Fruit fly (Drosophila melanogaster) whole organism, embryonic: ENCODE data around the gene CG44385.

ENCODE experiments used
- Ada2b ChIP-seq: fragments of 200-800 bp; sonication (Bioruptor generic); IDR thresholded peaks from 2 replicates; pipeline ENCODE4 v1.3.6; 2022; ENCODE audit warnings: missing biosample characterization, missing genetic modification characterization
- Antp ChIP-seq: fragments of 200-800 bp; sonication (Bioruptor generic); optimal IDR thresholded peaks from 3 replicates; lab custom pipeline; 2016; ENCODE audit warnings: missing biosample characterization, missing genetic modification characterization
- CG10147 ChIP-seq: fragments of 200-800 bp; sonication (Bioruptor generic); optimal IDR thresholded peaks from 2 replicates; lab custom pipeline; 2019; ENCODE audit warnings: missing biosample characterization, mild to moderate bottlenecking, missing genetic modification characterization, moderate library complexity
- CG12299 ChIP-seq: fragments of 200-800 bp; sonication (Bioruptor generic); optimal IDR thresholded peaks from 2 replicates; lab custom pipeline; 2018; ENCODE audit warnings: missing biosample characterization, mild to moderate bottlenecking, missing genetic modification characterization
- CG15073 ChIP-seq: fragments of 200-800 bp; sonication (Bioruptor generic); optimal IDR thresholded peaks from 2 replicates; lab custom pipeline; 2016; ENCODE audit warnings: missing biosample characterization, missing genetic modification characterization
- CG15269 ChIP-seq: fragments of 200-800 bp; sonication (Bioruptor generic); optimal IDR thresholded peaks from 2 replicates; lab custom pipeline; 2018; ENCODE audit warnings: missing biosample characterization, mild to moderate bottlenecking, missing genetic modification characterization, moderate library complexity
- CG1602 ChIP-seq: fragments of 200-800 bp; sonication (Bioruptor generic); optimal IDR thresholded peaks from 3 replicates; lab custom pipeline; 2016; ENCODE audit warnings: missing biosample characterization, missing genetic modification characterization
- CG16815 ChIP-seq: fragments of 200-800 bp; sonication (Bioruptor generic); optimal IDR thresholded peaks from 3 replicates; lab custom pipeline; 2017; ENCODE audit warnings: missing biosample characterization, mild to moderate bottlenecking, missing genetic modification characterization
- CG2875 ChIP-seq: fragments of 200-800 bp; sonication (Bioruptor generic); optimal IDR thresholded peaks from 2 replicates; lab custom pipeline; 2017; ENCODE audit warnings: missing biosample characterization, mild to moderate bottlenecking, missing genetic modification characterization, missing genetic modification reagents
- CG30403 ChIP-seq: fragments of 200-800 bp; sonication (Bioruptor generic); optimal IDR thresholded peaks from 3 replicates; lab custom pipeline; 2016; ENCODE audit warnings: missing biosample characterization, missing genetic modification characterization
- CG3163 ChIP-seq: fragments of 200-800 bp; sonication (Bioruptor generic); optimal IDR thresholded peaks from 3 replicates; lab custom pipeline; 2016; ENCODE audit warnings: missing biosample characterization, missing genetic modification characterization
- CG3838 ChIP-seq: fragments of 200-800 bp; sonication (Bioruptor generic); optimal IDR thresholded peaks from 3 replicates; lab custom pipeline; 2016; ENCODE audit warnings: missing biosample characterization, missing genetic modification characterization
- CG3995 ChIP-seq: fragments of 200-800 bp; sonication (Bioruptor generic); optimal IDR thresholded peaks from 3 replicates; lab custom pipeline; 2016; ENCODE audit warnings: missing biosample characterization, missing genetic modification characterization
- CG6765 ChIP-seq: fragments of 200-800 bp; sonication (Bioruptor generic); optimal IDR thresholded peaks from 3 replicates; lab custom pipeline; 2017; ENCODE audit warnings: missing biosample characterization, mild to moderate bottlenecking, missing genetic modification characterization
- CG7963 ChIP-seq: fragments of 200-800 bp; sonication (Bioruptor generic); IDR thresholded peaks from 3 replicates; pipeline ENCODE4 v1.3.6; 2022; ENCODE audit warnings: missing biosample characterization, missing genetic modification characterization; ENCODE audit not compliant: partially characterized antibody
- CG8290 ChIP-seq, 3 experiments: fragments of 200-800 bp; sonication (Bioruptor generic); optimal IDR thresholded peaks; 2 replicates each; lab custom pipeline; 2016 to 2019; ENCODE audit warnings: missing biosample characterization in 3 of 3, missing genetic modification characterization in 3 of 3, mild to moderate bottlenecking in 2 of 3, moderate library complexity in 1 of 3
- CG8478 ChIP-seq: fragments of >200 bp; optimal IDR thresholded peaks from 2 replicates; lab custom pipeline; 2018
- CG9797 ChIP-seq: fragments of 200-800 bp; sonication (Bioruptor generic); optimal IDR thresholded peaks from 3 replicates; lab custom pipeline; 2018; ENCODE audit warnings: missing biosample characterization, mild to moderate bottlenecking, missing genetic modification characterization
- D19B ChIP-seq: fragments of 200-800 bp; sonication (Bioruptor generic); optimal IDR thresholded peaks from 2 replicates; lab custom pipeline; 2017; ENCODE audit warnings: missing biosample characterization, mild to moderate bottlenecking, missing genetic modification characterization
- Dad ChIP-seq: fragments of 200-800 bp; sonication (Bioruptor generic); optimal IDR thresholded peaks from 3 replicates; lab custom pipeline; 2016; ENCODE audit warnings: missing biosample characterization, missing genetic modification characterization
- Dbx ChIP-seq: fragments of 200-800 bp; sonication (Bioruptor generic); IDR thresholded peaks from 3 replicates; pipeline ENCODE4 v1.3.6; 2022; ENCODE audit warnings: missing biosample characterization, missing genetic modification characterization
- Dek ChIP-seq: fragments of 200-800 bp; sonication (Bioruptor generic); optimal IDR thresholded peaks from 3 replicates; lab custom pipeline; 2019; ENCODE audit warnings: missing biosample characterization, mild to moderate bottlenecking, missing genetic modification characterization, moderate library complexity
- HLH3B ChIP-seq: fragments of 200-800 bp; sonication (Bioruptor generic); IDR thresholded peaks from 2 replicates; pipeline ENCODE4 v1.3.6; 2022; ENCODE audit warnings: missing biosample characterization, missing genetic modification characterization
- MTF-1 ChIP-seq: fragments of 200-800 bp; sonication (Bioruptor generic); optimal IDR thresholded peaks from 2 replicates; lab custom pipeline; 2018; ENCODE audit warnings: missing biosample characterization, mild to moderate bottlenecking, missing genetic modification characterization, borderline replicate concordance
- Mad ChIP-seq: fragments of 200-800 bp; sonication (Bioruptor generic); optimal IDR thresholded peaks from 2 replicates; lab custom pipeline; 2016; ENCODE audit warnings: missing biosample characterization, missing genetic modification characterization
- Myb ChIP-seq: fragments of 200-800 bp; sonication (Bioruptor generic); optimal IDR thresholded peaks from 2 replicates; lab custom pipeline; 2016; ENCODE audit warnings: missing biosample characterization, missing genetic modification characterization
- NC2α ChIP-seq: fragments of 200-800 bp; sonication (Bioruptor generic); optimal IDR thresholded peaks from 2 replicates; lab custom pipeline; 2016; ENCODE audit warnings: missing biosample characterization, missing genetic modification characterization
- NFAT ChIP-seq: fragments of 200-800 bp; sonication (Bioruptor generic); IDR thresholded peaks from 2 replicates; pipeline ENCODE4 v1.3.6; 2022; ENCODE audit warnings: missing biosample characterization, missing genetic modification characterization
- Ravus ChIP-seq: fragments of 200-800 bp; sonication (Bioruptor generic); IDR thresholded peaks from 2 replicates; pipeline ENCODE4 v1.3.6; 2022; ENCODE audit warnings: missing biosample characterization, missing genetic modification characterization
- Sin3A ChIP-seq: fragments of >200 bp; optimal IDR thresholded peaks from 2 replicates; lab custom pipeline; 2018
- Xrp1 ChIP-seq: fragments of 200-800 bp; sonication (Bioruptor generic); IDR thresholded peaks from 2 replicates; pipeline ENCODE4 v1.3.6; 2022; ENCODE audit warnings: missing biosample characterization, missing genetic modification characterization
- ap ChIP-seq: fragments of 200-800 bp; sonication (Bioruptor generic); IDR thresholded peaks from 2 replicates; pipeline ENCODE4 v1.3.6; 2022; ENCODE audit warnings: missing biosample characterization, missing genetic modification characterization
- ash1 ChIP-seq: fragments of 200-800 bp; sonication (Bioruptor generic); optimal IDR thresholded peaks from 2 replicates; lab custom pipeline; 2018; ENCODE audit warnings: missing biosample characterization, mild to moderate bottlenecking, missing genetic modification characterization
- btn ChIP-seq: fragments of 200-800 bp; sonication (Bioruptor generic); optimal IDR thresholded peaks from 2 replicates; lab custom pipeline; 2016; ENCODE audit warnings: missing biosample characterization, missing genetic modification characterization
- chm ChIP-seq: fragments of 200-800 bp; sonication (Bioruptor generic); IDR thresholded peaks from 2 replicates; pipeline ENCODE4 v1.3.6; 2022; ENCODE audit warnings: missing biosample characterization, missing genetic modification characterization
- da ChIP-seq: fragments of 200-800 bp; sonication (Bioruptor generic); optimal IDR thresholded peaks from 2 replicates; lab custom pipeline; 2016; ENCODE audit warnings: missing biosample characterization, missing genetic modification characterization
- dan ChIP-seq: fragments of 200-800 bp; sonication (Bioruptor generic); IDR thresholded peaks from 2 replicates; pipeline ENCODE4 v1.3.6; 2022; ENCODE audit warnings: missing biosample characterization, missing genetic modification characterization
- gfzf ChIP-seq: fragments of 200-800 bp; sonication (Bioruptor generic); optimal IDR thresholded peaks from 2 replicates; lab custom pipeline; 2016; ENCODE audit warnings: missing biosample characterization, mild to moderate bottlenecking, missing genetic modification characterization, moderate library complexity
- gro ChIP-seq: fragments of 200-800 bp; sonication (Bioruptor generic); optimal IDR thresholded peaks from 2 replicates; lab custom pipeline; 2016; ENCODE audit warnings: missing biosample characterization, missing genetic modification characterization
- gsb-n ChIP-seq: fragments of 200-800 bp; sonication (Bioruptor generic); optimal IDR thresholded peaks from 3 replicates; lab custom pipeline; 2018; ENCODE audit warnings: missing biosample characterization, mild to moderate bottlenecking, missing genetic modification characterization
- hb ChIP-seq: fragments of 200-800 bp; sonication (Bioruptor generic); IDR thresholded peaks from 3 replicates; pipeline ENCODE4 v1.3.6; 2022; ENCODE audit warnings: missing biosample characterization, missing genetic modification characterization; ENCODE audit not compliant: partially characterized antibody
- her ChIP-seq: fragments of 200-800 bp; sonication (Bioruptor generic); optimal IDR thresholded peaks from 2 replicates; lab custom pipeline; 2016; ENCODE audit warnings: missing biosample characterization, missing genetic modification characterization
- ind ChIP-seq: fragments of 200-800 bp; sonication (Bioruptor generic); optimal IDR thresholded peaks from 3 replicates; lab custom pipeline; 2016; ENCODE audit warnings: missing biosample characterization, missing genetic modification characterization
- insv ChIP-seq, 2 experiments: fragments of 200-800 bp; sonication (Bioruptor generic); optimal IDR thresholded peaks; 3 replicates each; lab custom pipeline; 2016 to 2018; ENCODE audit warnings: missing biosample characterization in 2 of 2, missing genetic modification characterization in 2 of 2
- jumu ChIP-seq: fragments of 200-800 bp; sonication (Bioruptor generic); optimal IDR thresholded peaks from 3 replicates; lab custom pipeline; 2016; ENCODE audit warnings: missing biosample characterization, missing genetic modification characterization
- maf-S ChIP-seq: fragments of 200-800 bp; sonication (Bioruptor generic); optimal IDR thresholded peaks from 2 replicates; lab custom pipeline; 2016; ENCODE audit warnings: missing biosample characterization, missing genetic modification characterization
- org-1 ChIP-seq: fragments of 200-800 bp; sonication (Bioruptor generic); optimal IDR thresholded peaks from 2 replicates; lab custom pipeline; 2017; ENCODE audit warnings: missing biosample characterization, missing genetic modification characterization
- prd ChIP-seq, 3 experiments: fragments of >200 bp in 2 of 3; fragments of 200-800 bp in 1 of 3; sonication (Bioruptor generic) in 1 of 3; optimal IDR thresholded peaks in 2 of 3; IDR thresholded peaks in 1 of 3; 2 replicates in 2 of 3; 3 replicates in 1 of 3; pipeline versions ENCODE4 v1.3.6 to Lab custom; 2017 to 2022; ENCODE audit warnings: missing biosample characterization in 1 of 3, missing genetic modification characterization in 1 of 3
- schlank ChIP-seq: fragments of 200-800 bp; sonication (Bioruptor generic); optimal IDR thresholded peaks from 2 replicates; lab custom pipeline; 2018; ENCODE audit warnings: missing biosample characterization, mild to moderate bottlenecking, missing genetic modification characterization
- tll ChIP-seq, 2 experiments: fragments of 200-800 bp in 1 of 2; fragments of >200 bp in 1 of 2; sonication (Bioruptor generic) in 1 of 2; optimal IDR thresholded peaks; 2 replicates each; lab custom pipeline; 2017 to 2019; ENCODE audit warnings: missing biosample characterization in 2 of 2, missing genetic modification characterization in 2 of 2, mild to moderate bottlenecking in 1 of 2, moderate library complexity in 1 of 2
- tx ChIP-seq: fragments of 200-800 bp; sonication (Bioruptor generic); optimal IDR thresholded peaks from 2 replicates; lab custom pipeline; 2016; ENCODE audit warnings: missing biosample characterization, missing genetic modification characterization

The CG44385 gene

dm6 chrX:11154511-11155197 is 22.4 kb upstream of the CG44385 start (continued):
- no peak for TF ChIP-seq Dbx (GFP tag; lab: Robert Waterston, UW)
- no peak for TF ChIP-seq ash1 (GFP tag; lab: Kevin White, UChicago)
- TF ChIP-seq Dek (tag; lab: Kevin White, UChicago), result no peak
- no peak for TF ChIP-seq ind (GFP tag; lab: Kevin White, UChicago)
- TF ChIP-seq CG12299 (tag; lab: Kevin White, UChicago), result no peak
- no peak for TF ChIP-seq hb
- no peak for TF ChIP-seq CG8290 (GFP tag; optimal IDR thresholded peaks at IDR 0.05; lab: Kevin White, UChicago)
- TF ChIP-seq CG8290 (tag; optimal IDR thresholded peaks at IDR 0.05; lab: Kevin White, UChicago), result no peak
- TF ChIP-seq maf-S, result no peak
- no peak for TF ChIP-seq Antp (GFP tag; lab: Kevin White, UChicago)
- no peak for TF ChIP-seq CG10147 (GFP tag; lab: Kevin White, UChicago)
- TF ChIP-seq CG7963 (GFP tag; lab: Robert Waterston, UW), result no peak
- TF ChIP-seq D19B (GFP tag; lab: Kevin White, UChicago), result no peak
- no peak for TF ChIP-seq Dad (GFP tag; lab: Kevin White, UChicago)
- no peak for TF ChIP-seq chm
- TF ChIP-seq Myb (GFP tag; lab: Kevin White, UChicago), result no peak
- TF ChIP-seq CG9797 (GFP tag; lab: Kevin White, UChicago), result no peak
- peak; percentile 87 for TF ChIP-seq CG8478 (lab: Kevin White, UChicago)
- no peak for TF ChIP-seq Ada2b (GFP tag; lab: Robert Waterston, UW)
- no peak for TF ChIP-seq CG3163 (GFP tag; lab: Kevin White, UChicago)
- no peak for TF ChIP-seq gro (GFP tag; lab: Kevin White, UChicago)
- no peak for TF ChIP-seq her (GFP tag; lab: Kevin White, UChicago)
- no peak for TF ChIP-seq CG15269 (tag; lab: Kevin White, UChicago)
- no peak for TF ChIP-seq CG3995 (GFP tag; lab: Kevin White, UChicago)
- no peak for TF ChIP-seq CG6765 (GFP tag; lab: Kevin White, UChicago)
- no peak for TF ChIP-seq prd (optimal IDR thresholded peaks at IDR 0.05; lab: Kevin White, UChicago)
- no peak for TF ChIP-seq prd (GFP tag; IDR thresholded peaks at IDR 0.05; lab: Robert Waterston, UW)
- no peak for TF ChIP-seq tx (GFP tag; lab: Kevin White, UChicago)
- TF ChIP-seq Ravus (GFP tag; lab: Robert Waterston, UW), result no peak
- TF ChIP-seq HLH3B, result no peak
- no peak for TF ChIP-seq CG2875
- no peak for TF ChIP-seq CG30403 (GFP tag; lab: Kevin White, UChicago)
- no peak for TF ChIP-seq NFAT (GFP tag; lab: Robert Waterston, UW)
- no peak for TF ChIP-seq Xrp1
- no peak for TF ChIP-seq org-1 (GFP tag; lab: Kevin White, UChicago)
- no peak for TF ChIP-seq CG3838 (GFP tag; lab: Kevin White, UChicago)
- peak in 1 of 2 experiments; percentile 71 for TF ChIP-seq tll (GFP tag; optimal IDR thresholded peaks at IDR 0.05; lab: Kevin White, UChicago)
- TF ChIP-seq gsb-n (tag; lab: Kevin White, UChicago), result no peak
- no peak for TF ChIP-seq btn
- no peak for TF ChIP-seq gfzf
- no peak for TF ChIP-seq NC2α (GFP tag; lab: Kevin White, UChicago)
- TF ChIP-seq MTF-1 (GFP tag; lab: Kevin White, UChicago), result no peak
- peak; percentile 93 to 97 for TF ChIP-seq insv (GFP tag; optimal IDR thresholded peaks at IDR 0.05; lab: Kevin White, UChicago)
- TF ChIP-seq ap (GFP tag; lab: Robert Waterston, UW), result no peak
- no peak for TF ChIP-seq schlank
- no peak for TF ChIP-seq jumu (GFP tag; lab: Kevin White, UChicago)
- TF ChIP-seq da, result no peak
- no peak for TF ChIP-seq CG1602 (GFP tag; lab: Kevin White, UChicago)
- no peak for TF ChIP-seq CG15073 (GFP tag; lab: Kevin White, UChicago)
- no peak for TF ChIP-seq CG16815 (GFP tag; lab: Kevin White, UChicago)
- TF ChIP-seq Sin3A (lab: Kevin White, UChicago), result no peak
- no peak for TF ChIP-seq Mad
- TF ChIP-seq dan, result no peak
